Worm (Caenorhabditis elegans): ENCODE results near the gene irld-15.

irld-15 gene

DNA sequence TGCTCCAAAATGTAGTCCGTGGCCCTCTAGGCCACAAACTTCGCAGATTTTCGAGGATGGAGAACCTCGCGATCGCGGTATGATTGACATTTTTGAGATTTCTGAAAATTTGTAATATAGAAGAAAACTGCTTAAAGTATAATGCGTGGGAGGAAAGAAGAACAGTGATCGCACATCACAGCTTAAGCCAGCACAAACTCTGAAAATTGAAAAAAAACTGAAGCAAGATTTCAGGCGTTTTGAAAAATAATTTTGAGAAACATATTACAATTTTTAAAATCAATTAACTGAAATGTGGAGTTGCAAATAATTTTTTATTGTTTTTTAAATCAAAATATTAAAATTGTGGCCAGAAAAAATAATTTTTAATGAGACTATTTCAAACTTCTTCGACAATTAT is 36.7 kb downstream of the irld-15 start, which contains the start of gene nhr-275:
nhr-275 (minus strand) TSS at position 101 of the 400 bp plus-strand sequence.
- no peak for TF ChIP-seq R02D3.7 (tag; optimal IDR thresholded peaks at IDR 0.05)
- no peak for TF ChIP-seq snpc-4 (tag; optimal IDR thresholded peaks at IDR 0.05)
- no peak for TF ChIP-seq nhr-11 (tag; optimal IDR thresholded peaks at IDR 0.05)

ce11 chrV:2264925-2265324 is 38.8 kb downstream of the irld-15 start:
- TF ChIP-seq nhr-23 (tag; optimal IDR thresholded peaks at IDR 0.05) (no peak), unc-62 (GFP tag; optimal IDR thresholded peaks at IDR 0.05) (no peak), nhr-67 (tag; optimal IDR thresholded peaks at IDR 0.05) (no peak), fkh-2 (tag; optimal IDR thresholded peaks at IDR 0.05) (no peak), pqm-1 (tag; optimal IDR thresholded peaks at IDR 0.05) (no peak), ceh-28 (tag; optimal IDR thresholded peaks at IDR 0.05) (no peak), mdl-1 (tag; optimal IDR thresholded peaks at IDR 0.05) (no peak), elt-1 (tag; optimal IDR thresholded peaks at IDR 0.05) (no peak), elt-3 (tag; optimal IDR thresholded peaks at IDR 0.05) (no peak), lsy-12 (tag; optimal IDR thresholded peaks at IDR 0.05) (no peak), unc-39 (tag; optimal IDR thresholded peaks at IDR 0.05) (no peak), daf-12 (tag; optimal IDR thresholded peaks at IDR 0.05) (no peak), tbx-2 (tag; optimal IDR thresholded peaks at IDR 0.05) (no peak), elt-2 (tag; optimal IDR thresholded peaks at IDR 0.05) (no peak), ztf-11 (tag; optimal IDR thresholded peaks at IDR 0.05) (no peak), eor-1 (tag; optimal IDR thresholded peaks at IDR 0.05) (no peak)

DNA sequence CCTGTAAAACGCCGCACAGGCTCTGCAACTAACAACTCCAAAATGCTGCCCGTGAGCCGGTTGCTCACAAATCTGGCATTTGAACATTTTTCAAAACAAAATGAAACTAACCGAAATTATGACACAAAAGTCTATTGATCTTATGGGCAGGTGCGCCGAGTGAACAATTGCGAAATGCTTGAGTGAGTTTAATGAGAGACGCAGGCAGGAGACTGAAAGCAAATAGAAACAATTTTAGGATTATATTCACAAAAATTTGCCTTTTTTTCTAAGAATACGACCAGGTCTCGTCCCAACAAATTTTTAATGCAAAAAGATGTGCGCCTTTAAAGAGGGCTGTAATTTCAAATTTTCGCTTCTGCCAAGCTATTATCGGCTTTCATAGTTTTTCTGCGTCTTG is 39.2 kb downstream of the irld-15 start, which contains the start of gene nhr-183:
nhr-183 (minus strand) TSS at position 180 of the 400 bp plus-strand sequence.
- TF ChIP-seq pha-4 (tag; optimal IDR thresholded peaks at IDR 0.05) (peak; percentile 46), elt-3 (tag; optimal IDR thresholded peaks at IDR 0.05) (no peak)

DNA sequence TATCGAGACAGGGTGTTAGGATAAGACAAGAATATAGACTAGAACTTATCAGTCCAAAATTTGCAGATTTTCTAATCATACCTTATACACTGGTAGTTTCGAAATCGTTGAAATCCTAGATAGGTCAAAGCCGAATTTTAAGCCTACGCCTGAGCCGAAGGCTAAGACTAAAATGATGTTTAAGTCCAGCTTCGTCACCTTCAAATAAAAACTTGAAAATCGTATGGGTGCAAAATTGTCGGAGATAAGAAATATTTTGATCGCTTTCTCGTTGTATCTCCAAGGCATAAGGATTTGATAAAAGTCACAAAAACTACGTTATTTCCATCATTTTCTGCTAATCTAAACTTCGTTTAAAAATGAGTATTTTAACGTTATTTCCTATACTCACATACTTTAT is 43.0 kb downstream of the irld-15 start, which contains the start of gene F41B5.12:
F41B5.12 (plus strand) TSS at position 301 of the 400 bp plus-strand sequence.
- TF ChIP-seq ceh-16 (tag; optimal IDR thresholded peaks at IDR 0.05) (no peak), fos-1 (tag; optimal IDR thresholded peaks at IDR 0.05) (no peak), ceh-9 (tag; optimal IDR thresholded peaks at IDR 0.05) (no peak), nhr-67 (tag; optimal IDR thresholded peaks at IDR 0.05) (no peak), nfya-1 (tag; optimal IDR thresholded peaks at IDR 0.05; ENCODE audit: insufficient read depth) (no peak), sea-2 (GFP tag; optimal IDR thresholded peaks at IDR 0.05) (no peak), nhr-77 (tag; optimal IDR thresholded peaks at IDR 0.05) (no peak), aly-2 (tag; optimal IDR thresholded peaks at IDR 0.05) (no peak)

DNA sequence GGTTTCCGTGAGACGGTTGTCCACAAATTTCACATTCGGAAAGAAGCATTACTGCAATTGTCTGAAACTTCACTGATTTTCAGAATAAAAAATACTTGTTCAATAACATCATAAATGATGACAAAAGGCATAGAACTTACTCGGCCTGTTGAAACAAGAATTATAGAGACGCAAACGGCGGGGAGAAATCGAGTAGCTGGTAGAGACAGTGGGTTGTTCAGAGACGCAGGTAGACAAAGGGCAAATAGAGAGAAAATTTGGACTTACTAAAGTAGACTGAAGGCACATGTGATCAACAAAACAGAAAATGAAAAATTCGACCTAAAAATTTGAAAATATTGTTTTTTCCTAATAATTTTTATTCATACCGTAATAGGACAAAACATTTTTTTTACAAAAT is 43.9 kb downstream of the irld-15 start, which contains the start of gene nhr-182:
nhr-182 (minus strand) TSS at position 178 of the 400 bp plus-strand sequence.
- TF ChIP-seq nhr-23 (tag; optimal IDR thresholded peaks at IDR 0.05) (peak; percentile 3), elt-2 (tag; optimal IDR thresholded peaks at IDR 0.05) (peak; percentile 28), R02D3.7 (tag; optimal IDR thresholded peaks at IDR 0.05) (no peak), ZK546.5 (tag; optimal IDR thresholded peaks at IDR 0.05) (no peak), fkh-2 (tag; optimal IDR thresholded peaks at IDR 0.05) (no peak), snpc-4 (tag; optimal IDR thresholded peaks at IDR 0.05) (no peak), egl-27 (tag; optimal IDR thresholded peaks at IDR 0.05) (no peak), sea-2 (GFP tag; optimal IDR thresholded peaks at IDR 0.05) (no peak), skn-1 (tag; optimal IDR thresholded peaks at IDR 0.05) (peak; percentile 89), mml-1 (tag; optimal IDR thresholded peaks at IDR 0.05) (no peak), jun-1 (tag; optimal IDR thresholded peaks at IDR 0.05) (no peak), pha-4 (tag; optimal IDR thresholded peaks at IDR 0.05) (peak; percentile 83), nfya-1 (tag; optimal IDR thresholded peaks at IDR 0.05; ENCODE audit: insufficient read depth) (peak; percentile 16)

ce11 chrV:2255191-2255590 is 48.5 kb downstream of the irld-15 start, which contains the start of gene F41B5.1:
Gene F41B5.1, plus strand, starts transcription at chrV:2255533.
- peak; percentile 15 for TF ChIP-seq hmg-11 (tag; optimal IDR thresholded peaks at IDR 0.05)
